Worm (Caenorhabditis elegans): ENCODE measurements around the gene ttr-41.
A peak's percentile ranks its signal among the peaks of the same experiment; 100 is the strongest.

ttr-41 gene

DNA sequence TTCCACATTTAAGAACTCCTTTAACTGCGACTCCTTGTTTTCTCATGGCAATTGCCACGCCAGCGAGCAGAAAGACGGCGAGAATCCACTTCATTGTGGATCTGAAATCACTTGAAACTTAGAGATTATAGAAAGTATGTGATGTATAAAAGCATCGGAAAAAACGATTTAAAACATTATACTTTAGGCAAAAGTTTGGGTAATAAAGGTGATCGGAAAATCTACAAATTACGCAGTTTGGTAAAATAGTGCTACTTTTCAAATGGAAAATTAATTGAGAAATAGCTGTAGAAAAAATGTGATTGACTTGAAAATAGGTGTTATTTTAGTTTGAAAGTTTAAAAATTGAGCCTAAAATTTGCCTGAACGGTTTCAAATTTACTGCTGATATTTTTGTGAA, at the start of gene ttr-41:
TSS of gene ttr-41 (minus strand) at position 101 of the 400 bp plus-strand sequence.
- no peak for TF ChIP-seq ceh-63 (GFP tag; optimal IDR thresholded peaks at IDR 0.05)
- TF ChIP-seq snu-23 (GFP tag; optimal IDR thresholded peaks at IDR 0.05), result no peak
- no peak for TF ChIP-seq F16B12.6 (tag; optimal IDR thresholded peaks at IDR 0.05)

- TF ChIP-seq blmp-1 (tag; optimal IDR thresholded peaks at IDR 0.05), result peak; percentile 31
- peak in 1 of 6 experiments; percentile 34 for TF ChIP-seq elt-3 (tag; optimal IDR thresholded peaks at IDR 0.05)
- TF ChIP-seq lsy-2 (tag; optimal IDR thresholded peaks at IDR 0.05), result no peak
- TF ChIP-seq elt-2 (tag; optimal IDR thresholded peaks at IDR 0.05), result peak; percentile 94
- no peak for TF ChIP-seq skn-1 (tag; optimal IDR thresholded peaks at IDR 0.05)
- peak; percentile 7 for TF ChIP-seq lin-14 (GFP tag; optimal IDR thresholded peaks at IDR 0.05)
These were observed 49.3 kb upstream of the ttr-41 start, which contains the start of gene F26G1.11 for ce11 chrII:4776933-4777332. Gene F26G1.11, plus strand, starts transcription at chrII:4777137.

ce11 chrII:4775802-4776201, 48.1 kb upstream of the ttr-41 start:
- TF ChIP-seq efl-1 (optimal IDR thresholded peaks at IDR 0.05) (no peak), efl-1 (GFP tag; optimal IDR thresholded peaks at IDR 0.05 in 1 of 2) (no peak), ets-5 (GFP tag; IDR thresholded peaks at IDR 0.05) (no peak), snu-23 (GFP tag; optimal IDR thresholded peaks at IDR 0.05) (no peak), elt-2 (tag; optimal IDR thresholded peaks at IDR 0.05) (no peak), nhr-85 (tag) (no peak), nhr-28 (tag; optimal IDR thresholded peaks at IDR 0.05) (no peak), sptf-1 (tag; optimal IDR thresholded peaks at IDR 0.05) (no peak), hlh-17 (GFP tag; optimal IDR thresholded peaks at IDR 0.05; ENCODE audit: borderline replicate concordance) (no peak), unc-86 (tag; optimal IDR thresholded peaks at IDR 0.05) (no peak), C34B4.2 (tag; optimal IDR thresholded peaks at IDR 0.05) (no peak), aha-1 (tag; optimal IDR thresholded peaks at IDR 0.05) (no peak), sox-4 (tag; optimal IDR thresholded peaks at IDR 0.05) (no peak), vab-15 (tag; optimal IDR thresholded peaks at IDR 0.05) (no peak), ceh-82 (tag; optimal IDR thresholded peaks at IDR 0.05) (no peak), ztf-4 (tag; optimal IDR thresholded peaks at IDR 0.05) (no peak), C16A3.4 (tag; optimal IDR thresholded peaks at IDR 0.05) (no peak), mef-2 (tag; optimal IDR thresholded peaks at IDR 0.05) (no peak), lin-15B (tag; optimal IDR thresholded peaks at IDR 0.05) (no peak), sup-37 (GFP tag; optimal IDR thresholded peaks at IDR 0.05) (no peak)

- TF ChIP-seq snpc-4 (tag; optimal IDR thresholded peaks at IDR 0.05) (no peak), zip-4 (GFP tag; optimal IDR thresholded peaks at IDR 0.05) (no peak), ztf-11 (tag; optimal IDR thresholded peaks at IDR 0.05) (no peak)
These were observed 46.3 kb upstream of the ttr-41 start, which contains the start of the genes F26G1.9 and F26G1.10 for ce11 chrII:4773891-4774432. Gene F26G1.9, minus strand, starts transcription at chrII:4773991. Gene F26G1.10, plus strand, starts transcription at chrII:4774382.

- TF ChIP-seq nhr-85 (tag) (peak; percentile 88), nhr-77 (tag; optimal IDR thresholded peaks at IDR 0.05) (no peak), skn-1 (tag; optimal IDR thresholded peaks at IDR 0.05) (no peak), lin-14 (GFP tag; optimal IDR thresholded peaks at IDR 0.05) (peak; percentile 62), elt-3 (tag; optimal IDR thresholded peaks at IDR 0.05) (peak in 4 of 6 experiments; percentile 32 to 92 (median 80)), nhr-20 (tag; optimal IDR thresholded peaks at IDR 0.05) (peak; percentile 17), nhr-19 (GFP tag; conservative IDR thresholded peaks at IDR 0.05) (no peak), grh-1 (GFP tag; IDR thresholded peaks at IDR 0.05) (peak; percentile 53), blmp-1 (tag; optimal IDR thresholded peaks at IDR 0.05) (peak; percentile 86), egl-27 (tag; optimal IDR thresholded peaks at IDR 0.05) (no peak)
These were observed 44.8 kb upstream of the ttr-41 start for ce11 chrII:4772441-4772840.

Data from whole organism, L1 larva.